Worm (Caenorhabditis elegans) whole organism, L1 larva: ENCODE results near the gene Y69A2AR.32.

ENCODE experiments used
- C04F5.9 ChIP-seq: sonication (generic microtip); optimal IDR thresholded peaks from 2 replicates; lab custom pipeline; 2016; ENCODE audit warnings: missing genetic modification characterization, missing compliant biosample characterization
- F16B12.6 ChIP-seq: fragments of 150-350 bp; optimal IDR thresholded peaks from 2 replicates; lab custom pipeline; 2014; ENCODE audit warnings: missing biosample characterization, missing genetic modification characterization
- aha-1 ChIP-seq: fragments of 150-350 bp; optimal IDR thresholded peaks from 2 replicates; lab custom pipeline; 2014; ENCODE audit warnings: missing biosample characterization, missing genetic modification characterization
- alr-1 ChIP-seq: fragments of 200-800 bp; sonication (Bioruptor generic); optimal IDR thresholded peaks from 2 replicates; lab custom pipeline; 2018; ENCODE audit warnings: borderline replicate concordance, mild to moderate bottlenecking, missing genetic modification characterization, missing compliant biosample characterization
- aly-2 ChIP-seq: fragments of 150-350 bp; optimal IDR thresholded peaks from 2 replicates; lab custom pipeline; 2014; ENCODE audit warnings: missing biosample characterization, missing genetic modification characterization
- blmp-1 ChIP-seq: fragments of 150-350 bp; optimal IDR thresholded peaks from 2 replicates; lab custom pipeline; 2014; ENCODE audit warnings: missing biosample characterization, missing genetic modification characterization
- ceh-63 ChIP-seq: fragments of 200-800 bp; sonication (Bioruptor generic); optimal IDR thresholded peaks from 2 replicates; lab custom pipeline; 2018; ENCODE audit warnings: mild to moderate bottlenecking, missing genetic modification characterization, missing compliant biosample characterization
- ceh-82 ChIP-seq, 3 experiments: fragments of 150-350 bp in 1 of 3; sonication (generic microtip) in 2 of 3; optimal IDR thresholded peaks; 2 replicates each; lab custom pipeline; 2014 to 2017; ENCODE audit warnings: missing biosample characterization in 3 of 3, missing genetic modification characterization in 3 of 3
- ces-1 ChIP-seq: fragments of 150-350 bp; optimal IDR thresholded peaks from 2 replicates; lab custom pipeline; 2014; ENCODE audit warnings: missing biosample characterization, missing genetic modification reagents, missing genetic modification characterization
- dpl-1 ChIP-seq, 3 experiments: fragments of 150-350 bp in 2 of 3; sonication (generic microtip) in 1 of 3; optimal IDR thresholded peaks; 2 replicates each; lab custom pipeline; 2014 to 2017; ENCODE audit warnings: missing biosample characterization in 3 of 3, missing genetic modification characterization in 3 of 3, missing genetic modification reagents in 3 of 3
- dsc-1 ChIP-seq: sonication (generic microtip); optimal IDR thresholded peaks from 2 replicates; lab custom pipeline; 2016; ENCODE audit warnings: mild to moderate bottlenecking, missing genetic modification characterization, missing compliant biosample characterization
- efl-1 ChIP-seq, 4 experiments: fragments of 150-350 bp; optimal IDR thresholded peaks in 3 of 4; peaks in 1 of 4; 1 replicate in 1 of 4; 2 replicates in 3 of 4; lab custom pipeline; 2014; ENCODE audit warnings: missing biosample characterization in 2 of 4, missing genetic modification characterization in 2 of 4, missing genetic modification reagents in 2 of 4
- egl-27 ChIP-seq, 2 experiments: fragments of 150-350 bp in 1 of 2; sonication (generic microtip); optimal IDR thresholded peaks; 3 replicates each; lab custom pipeline; 2017 to 2018; ENCODE audit warnings: missing biosample characterization in 2 of 2, missing genetic modification characterization in 2 of 2, missing genetic modification reagents in 2 of 2
- elt-3 ChIP-seq, 6 experiments: fragments of 150-350 bp in 1 of 6; sonication (generic microtip); optimal IDR thresholded peaks; 2 replicates each; lab custom pipeline; 2017 to 2018; ENCODE audit warnings: missing biosample characterization in 6 of 6, missing genetic modification characterization in 6 of 6, inconsistent platforms in 1 of 6
- fkh-10 ChIP-seq: sonication (generic microtip); optimal IDR thresholded peaks from 2 replicates; lab custom pipeline; 2017; ENCODE audit warnings: missing biosample characterization, missing genetic modification reagents, missing genetic modification characterization
- fkh-8 ChIP-seq: sonication (generic microtip); optimal IDR thresholded peaks from 2 replicates; lab custom pipeline; 2016; ENCODE audit warnings: mild to moderate bottlenecking, missing genetic modification characterization, missing compliant biosample characterization
- fos-1 ChIP-seq: fragments of 150-350 bp; optimal IDR thresholded peaks from 2 replicates; lab custom pipeline; 2014; ENCODE audit warnings: missing biosample characterization, missing genetic modification characterization
- hpl-2 ChIP-seq: fragments of 150-350 bp; optimal IDR thresholded peaks from 2 replicates; lab custom pipeline; 2014; ENCODE audit warnings: missing biosample characterization, missing genetic modification reagents, missing genetic modification characterization
- jun-1 ChIP-seq: fragments of 150-350 bp; optimal IDR thresholded peaks from 2 replicates; lab custom pipeline; 2014; ENCODE audit warnings: missing biosample characterization, missing genetic modification reagents, missing genetic modification characterization
- lir-3 ChIP-seq: sonication (generic microtip); optimal IDR thresholded peaks from 2 replicates; lab custom pipeline; 2016; ENCODE audit warnings: mild to moderate bottlenecking, missing genetic modification characterization, moderate library complexity, missing compliant biosample characterization; ENCODE audit not compliant: poor library complexity
- lsy-2 ChIP-seq, 2 experiments: fragments of 150-350 bp; optimal IDR thresholded peaks; 2 replicates each; lab custom pipeline; 2014; ENCODE audit warnings: missing biosample characterization in 2 of 2, missing genetic modification characterization in 2 of 2
- mef-2 ChIP-seq: fragments of 150-350 bp; optimal IDR thresholded peaks from 2 replicates; lab custom pipeline; 2014; ENCODE audit warnings: missing biosample characterization, missing genetic modification characterization
- mep-1 ChIP-seq: fragments of 150-350 bp; optimal IDR thresholded peaks from 2 replicates; lab custom pipeline; 2014; ENCODE audit warnings: missing biosample characterization, missing genetic modification characterization
- nhr-19 ChIP-seq: fragments of 200-800 bp; sonication (Bioruptor generic); conservative IDR thresholded peaks from 2 replicates; pipeline ENCODE4 v1.3.6; 2022; ENCODE audit warnings: missing genetic modification characterization, missing compliant biosample characterization
- nhr-20 ChIP-seq: sonication (generic microtip); optimal IDR thresholded peaks from 2 replicates; lab custom pipeline; 2016; ENCODE audit warnings: mild to moderate bottlenecking, missing genetic modification characterization, missing compliant biosample characterization
- nhr-71 ChIP-seq: sonication (generic microtip); optimal IDR thresholded peaks from 2 replicates; lab custom pipeline; 2016; ENCODE audit warnings: mild to moderate bottlenecking, missing genetic modification characterization, moderate library complexity, missing compliant biosample characterization
- nhr-84 ChIP-seq: sonication (generic microtip); optimal IDR thresholded peaks from 2 replicates; lab custom pipeline; 2017; ENCODE audit warnings: missing biosample characterization, missing genetic modification characterization
- nhr-85 ChIP-seq: sonication (generic microtip); peaks from one replicate; lab custom pipeline; 2016; ENCODE audit warnings: missing genetic modification characterization, inconsistent platforms, missing compliant biosample characterization
- pag-3 ChIP-seq: sonication (generic microtip); optimal IDR thresholded peaks from 2 replicates; lab custom pipeline; 2017; ENCODE audit warnings: missing genetic modification characterization, mild to moderate bottlenecking, missing compliant biosample characterization, antibody characterized with exemption, borderline replicate concordance; ENCODE audit not compliant: insufficient read depth
- pqm-1 ChIP-seq: sonication (generic microtip); optimal IDR thresholded peaks from 3 replicates; lab custom pipeline; 2017; ENCODE audit warnings: missing biosample characterization, missing genetic modification characterization
- rnt-1 ChIP-seq: sonication (generic microtip); optimal IDR thresholded peaks from 2 replicates; lab custom pipeline; 2016; ENCODE audit warnings: mild to moderate bottlenecking, missing genetic modification characterization, moderate library complexity, missing compliant biosample characterization
- skn-1 ChIP-seq: fragments of 150-350 bp; optimal IDR thresholded peaks from 2 replicates; lab custom pipeline; 2014; ENCODE audit warnings: missing biosample characterization, missing genetic modification characterization
- snpc-4 ChIP-seq: fragments of 150-350 bp; optimal IDR thresholded peaks from 2 replicates; lab custom pipeline; 2014; ENCODE audit warnings: missing biosample characterization, missing genetic modification characterization
- sox-4 ChIP-seq: sonication (generic microtip); optimal IDR thresholded peaks from 2 replicates; lab custom pipeline; 2016; ENCODE audit warnings: missing genetic modification characterization, missing compliant biosample characterization
- tbx-2 ChIP-seq: sonication (generic microtip); optimal IDR thresholded peaks from 2 replicates; lab custom pipeline; 2016; ENCODE audit warnings: missing genetic modification characterization, missing compliant biosample characterization
- unc-30 ChIP-seq: sonication (generic microtip); optimal IDR thresholded peaks from 2 replicates; lab custom pipeline; 2017; ENCODE audit warnings: missing biosample characterization, missing genetic modification characterization
- unc-98 ChIP-seq: fragments of 200-800 bp; sonication (Bioruptor generic); IDR thresholded peaks from 2 replicates; pipeline ENCODE4 v1.3.6; 2022; ENCODE audit warnings: missing genetic modification characterization, missing compliant biosample characterization
- zag-1 ChIP-seq: fragments of 150-350 bp; optimal IDR thresholded peaks from 2 replicates; lab custom pipeline; 2014; ENCODE audit warnings: missing biosample characterization, missing genetic modification characterization
- zip-4 ChIP-seq: fragments of 200-800 bp; sonication (Bioruptor generic); optimal IDR thresholded peaks from 2 replicates; lab custom pipeline; 2018; ENCODE audit warnings: mild to moderate bottlenecking, missing genetic modification characterization, moderate library complexity, missing compliant biosample characterization
- ztf-11 ChIP-seq, 2 experiments: sonication (generic microtip); optimal IDR thresholded peaks; 2 replicates each; lab custom pipeline; 2016 to 2017; ENCODE audit warnings: missing genetic modification characterization in 2 of 2, missing biosample characterization in 1 of 2, missing compliant biosample characterization in 1 of 2
- ztf-4 ChIP-seq: fragments of 150-350 bp; optimal IDR thresholded peaks from 2 replicates; lab custom pipeline; 2014; ENCODE audit warnings: missing biosample characterization, missing genetic modification characterization

Gene Y69A2AR.32

ce11 chrIV:2603556-2604021 lies 6.6 kb upstream of the Y69A2AR.32 start (continued):
- TF ChIP-seq pag-3 (no peak), ceh-82 (tag; optimal IDR thresholded peaks at IDR 0.05; lab: Kevin White, UChicago) (peak in 1 of 3 experiments; percentile 12), pqm-1 (no peak), nhr-85 (tag; lab: Kevin White, UChicago) (peak; percentile 4), sox-4 (tag; lab: Kevin White, UChicago) (no peak), zip-4 (GFP tag; lab: Kevin White, UChicago) (no peak), fos-1 (tag; lab: Kevin White, UChicago) (no peak), skn-1 (tag; lab: Kevin White, UChicago) (peak; percentile 69), ces-1 (GFP tag; lab: Kevin White, UChicago) (no peak), dpl-1 (GFP tag; optimal IDR thresholded peaks at IDR 0.05; lab: Kevin White, UChicago) (peak; percentile 15 to 33 (median 29)), unc-30 (tag; lab: Kevin White, UChicago) (no peak), nhr-19 (GFP tag; lab: Robert Waterston, UW) (peak; percentile 80), egl-27 (tag; optimal IDR thresholded peaks at IDR 0.05; lab: Kevin White, UChicago) (no peak), lir-3 (tag; lab: Kevin White, UChicago) (no peak), F16B12.6 (no peak), mef-2 (no peak), snpc-4 (tag; lab: Kevin White, UChicago) (no peak), efl-1 (optimal IDR thresholded peaks at IDR 0.05; lab: Kevin White, UChicago) (peak; percentile 8 to 36), efl-1 (GFP tag; optimal IDR thresholded peaks at IDR 0.05 in 1 of 2; lab: Kevin White, UChicago) (peak; percentile 37 to 68), C04F5.9 (no peak), elt-3 (tag; optimal IDR thresholded peaks at IDR 0.05; lab: Kevin White, UChicago) (no peak), aly-2 (tag; lab: Kevin White, UChicago) (no peak), blmp-1 (tag; lab: Kevin White, UChicago) (no peak), rnt-1 (tag; lab: Kevin White, UChicago) (peak; percentile 66), hpl-2 (no peak), nhr-84 (tag; lab: Kevin White, UChicago) (no peak), jun-1 (tag; lab: Kevin White, UChicago) (no peak), tbx-2 (tag; lab: Kevin White, UChicago) (peak; percentile 16), zag-1 (no peak), mep-1 (tag; lab: Kevin White, UChicago) (peak; percentile 23), nhr-71 (peak; percentile 61), alr-1 (no peak)
- TF ChIP-seq, all 84 proteins: peak for 24

DNA sequence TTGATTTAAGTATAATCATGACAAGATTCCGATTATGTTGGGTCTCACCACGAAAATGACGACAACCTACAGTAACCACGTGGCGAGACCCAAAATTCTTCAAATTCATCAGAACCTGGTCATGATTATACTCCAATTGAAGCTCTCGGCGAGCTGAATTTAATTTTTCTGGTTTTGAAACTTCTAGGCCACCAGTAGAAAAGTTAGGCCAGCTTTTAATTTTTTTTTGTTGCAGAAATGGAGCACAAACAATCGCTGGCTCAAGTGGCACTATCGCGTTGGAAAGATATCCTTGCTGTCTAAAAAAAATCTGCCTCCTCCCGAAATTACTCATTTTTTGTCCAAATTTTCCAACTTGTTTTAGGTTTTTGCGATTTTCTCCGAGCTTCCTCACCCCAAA lies 3.7 kb upstream of the Y69A2AR.32 start:
- no peak for TF ChIP-seq aha-1 (tag; lab: Kevin White, UChicago)
- no peak for TF ChIP-seq efl-1 (optimal IDR thresholded peaks at IDR 0.05; lab: Kevin White, UChicago)
- TF ChIP-seq efl-1 (GFP tag; optimal IDR thresholded peaks at IDR 0.05 in 1 of 2; lab: Kevin White, UChicago), result peak in 1 of 2 experiments; percentile 43
- TF ChIP-seq skn-1 (tag; lab: Kevin White, UChicago), result no peak

- TF ChIP-seq lsy-2 (tag; optimal IDR thresholded peaks at IDR 0.05; lab: Kevin White, UChicago), result peak in 1 of 2 experiments; percentile 4
- no peak for TF ChIP-seq F16B12.6
- TF ChIP-seq nhr-20 (tag; lab: Kevin White, UChicago), result no peak
- TF ChIP-seq ztf-11 (tag; optimal IDR thresholded peaks at IDR 0.05; lab: Kevin White, UChicago), result no peak
- peak in 1 of 2 experiments; percentile 3 for TF ChIP-seq efl-1 (optimal IDR thresholded peaks at IDR 0.05; lab: Kevin White, UChicago)
- no peak for TF ChIP-seq efl-1 (GFP tag; optimal IDR thresholded peaks at IDR 0.05 in 1 of 2; lab: Kevin White, UChicago)
- TF ChIP-seq ceh-63, result no peak
- no peak for TF ChIP-seq sox-4 (tag; lab: Kevin White, UChicago)
- TF ChIP-seq ztf-4 (tag; lab: Kevin White, UChicago), result peak; percentile 49
- TF ChIP-seq unc-98 (GFP tag; lab: Robert Waterston, UW), result no peak
- TF ChIP-seq nhr-19 (GFP tag; lab: Robert Waterston, UW), result no peak
- no peak for TF ChIP-seq dsc-1 (tag; lab: Kevin White, UChicago)
- no peak for TF ChIP-seq fkh-10 (GFP tag; lab: Kevin White, UChicago)
- TF ChIP-seq fkh-8 (tag; lab: Kevin White, UChicago), result no peak
These were observed 2.6 kb upstream of the Y69A2AR.32 start, which contains the start of gene vamp-7 for ce11 chrIV:2607513-2608101. vamp-7 (plus strand) TSS chrIV:2608051.
